Worm (Caenorhabditis elegans): ENCODE measurements around the gene F40G12.5.

F40G12.5 gene

DNA sequence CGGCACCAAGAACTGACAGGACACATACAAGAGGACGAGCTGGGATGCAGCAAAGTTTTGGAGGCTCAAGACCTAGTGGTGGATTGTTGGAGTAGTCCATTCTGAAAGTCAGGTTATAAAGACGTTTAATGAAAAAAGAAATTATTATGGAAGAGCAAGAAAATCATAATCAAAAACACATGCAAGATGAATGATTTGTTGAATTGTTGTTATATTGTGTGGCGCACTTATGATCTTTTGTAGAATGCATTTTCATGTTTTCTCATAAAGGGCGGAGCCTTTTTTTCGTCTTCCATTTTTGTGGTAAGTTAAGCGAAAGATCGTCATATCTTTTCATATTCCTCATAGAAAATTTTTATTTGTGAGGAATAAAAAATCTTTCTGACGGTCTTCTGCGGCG lies 45.9 kb upstream of the F40G12.5 start, which contains the start of gene F47B8.2:
TSS of gene F47B8.2 (minus strand) at position 101 of the 400 bp plus-strand sequence.
- TF ChIP-seq zag-1 (tag; optimal IDR thresholded peaks at IDR 0.05): no peak
- TF ChIP-seq fkh-10 (GFP tag; optimal IDR thresholded peaks at IDR 0.05): no peak
- no peak for TF ChIP-seq aly-2 (tag; optimal IDR thresholded peaks at IDR 0.05)
- no peak for TF ChIP-seq pha-4 (tag; optimal IDR thresholded peaks at IDR 0.05)
- TF ChIP-seq ceh-16 (tag; optimal IDR thresholded peaks at IDR 0.05): no peak
- no peak for TF ChIP-seq lin-39 (tag; optimal IDR thresholded peaks at IDR 0.05)
- no peak for TF ChIP-seq nfya-1 (tag; optimal IDR thresholded peaks at IDR 0.05; ENCODE audit: insufficient read depth)
- no peak for TF ChIP-seq unc-39 (tag; optimal IDR thresholded peaks at IDR 0.05)
- TF ChIP-seq fkh-2 (tag; optimal IDR thresholded peaks at IDR 0.05): no peak
- TF ChIP-seq elt-2 (tag; optimal IDR thresholded peaks at IDR 0.05): no peak
- no peak for TF ChIP-seq egl-27 (tag; optimal IDR thresholded peaks at IDR 0.05)
- TF ChIP-seq ceh-28 (tag; optimal IDR thresholded peaks at IDR 0.05): no peak
- TF ChIP-seq unc-62 (GFP tag; optimal IDR thresholded peaks at IDR 0.05): no peak
- no peak for TF ChIP-seq nhr-28 (tag; optimal IDR thresholded peaks at IDR 0.05)
- no peak for TF ChIP-seq elt-3 (tag; optimal IDR thresholded peaks at IDR 0.05)
- no peak for TF ChIP-seq fos-1 (tag; optimal IDR thresholded peaks at IDR 0.05)
- TF ChIP-seq egl-5 (tag; optimal IDR thresholded peaks at IDR 0.05): no peak
- no peak for TF ChIP-seq jun-1 (tag; optimal IDR thresholded peaks at IDR 0.05)
- TF ChIP-seq snpc-4 (tag; optimal IDR thresholded peaks at IDR 0.05): no peak
- TF ChIP-seq ztf-4 (tag; optimal IDR thresholded peaks at IDR 0.05): no peak

DNA sequence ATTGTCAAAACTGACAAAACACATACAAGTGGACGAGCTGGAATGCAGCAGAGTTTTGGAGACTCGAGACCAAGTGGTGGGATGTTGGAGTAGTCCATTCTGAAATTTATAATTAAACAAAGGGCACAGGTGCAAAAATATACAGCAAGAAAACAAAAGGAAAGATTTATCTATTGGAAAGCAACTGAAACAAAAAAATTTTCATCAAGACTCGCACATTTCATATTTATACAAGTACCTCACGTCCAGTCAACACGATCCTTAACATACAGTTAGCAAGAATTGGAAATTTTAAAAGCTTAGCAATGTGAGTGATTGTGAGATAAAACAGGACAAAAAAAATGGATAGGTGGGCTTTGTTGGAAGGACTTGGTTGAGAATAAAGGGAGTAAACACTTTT lies 43.6 kb upstream of the F40G12.5 start, which contains the start of gene F47B8.1:
TSS of gene F47B8.1 (minus strand) at position 101 of the 400 bp plus-strand sequence.
- TF ChIP-seq mml-1 (tag; optimal IDR thresholded peaks at IDR 0.05): no peak
- TF ChIP-seq nhr-237 (tag; optimal IDR thresholded peaks at IDR 0.05): no peak
- TF ChIP-seq nhr-28 (tag; optimal IDR thresholded peaks at IDR 0.05): no peak
- no peak for TF ChIP-seq nfya-1 (tag; optimal IDR thresholded peaks at IDR 0.05; ENCODE audit: insufficient read depth)
- TF ChIP-seq pqm-1 (tag; optimal IDR thresholded peaks at IDR 0.05): no peak
- no peak for TF ChIP-seq unc-62 (GFP tag; optimal IDR thresholded peaks at IDR 0.05)
- no peak for TF ChIP-seq nhr-67 (tag; optimal IDR thresholded peaks at IDR 0.05)
- TF ChIP-seq nhr-23 (tag; optimal IDR thresholded peaks at IDR 0.05): no peak
- no peak for TF ChIP-seq elt-1 (tag; optimal IDR thresholded peaks at IDR 0.05)
- TF ChIP-seq nhr-43 (tag; optimal IDR thresholded peaks at IDR 0.05; ENCODE audit: poor library complexity, severe bottlenecking): no peak

DNA sequence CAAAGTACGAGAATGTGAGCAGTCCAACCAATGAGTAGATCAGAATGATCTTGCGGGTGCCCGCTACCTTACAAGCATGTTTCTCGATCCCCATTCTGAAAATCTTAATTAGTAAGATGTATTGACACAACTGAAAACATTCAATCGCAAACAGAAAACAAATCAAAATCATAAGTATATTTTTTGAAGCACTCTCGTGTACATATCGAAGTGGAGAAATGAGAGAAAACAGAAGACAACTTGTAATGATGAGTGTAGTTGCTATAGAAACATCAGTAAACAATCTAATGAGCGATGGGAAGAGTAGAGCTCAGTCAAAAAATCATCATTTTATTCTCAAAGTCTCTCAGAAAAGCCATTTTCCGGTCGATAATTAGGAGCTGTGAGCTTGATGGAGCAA lies 42.1 kb upstream of the F40G12.5 start, which contains the start of gene F14D7.8:
TSS of gene F14D7.8 (minus strand) at position 101 of the 400 bp plus-strand sequence.
- TF ChIP-seq unc-62 (GFP tag; optimal IDR thresholded peaks at IDR 0.05): no peak
- no peak for TF ChIP-seq nhr-23 (tag; optimal IDR thresholded peaks at IDR 0.05)
- no peak for TF ChIP-seq lin-15B (tag; optimal IDR thresholded peaks at IDR 0.05)
- no peak for TF ChIP-seq elt-2 (tag; optimal IDR thresholded peaks at IDR 0.05)
- no peak for TF ChIP-seq ztf-11 (tag; optimal IDR thresholded peaks at IDR 0.05)
- no peak for TF ChIP-seq ama-1 (optimal IDR thresholded peaks at IDR 0.05)
- TF ChIP-seq skn-1 (tag; optimal IDR thresholded peaks at IDR 0.05): no peak
- TF ChIP-seq nfya-1 (tag; optimal IDR thresholded peaks at IDR 0.05; ENCODE audit: insufficient read depth): no peak
- TF ChIP-seq zag-1 (tag; optimal IDR thresholded peaks at IDR 0.05): no peak
- no peak for TF ChIP-seq ZK546.5 (tag; optimal IDR thresholded peaks at IDR 0.05)
- TF ChIP-seq jun-1 (tag; optimal IDR thresholded peaks at IDR 0.05): no peak
- TF ChIP-seq nhr-76 (tag; optimal IDR thresholded peaks at IDR 0.05): no peak
- no peak for TF ChIP-seq hmg-11 (tag; optimal IDR thresholded peaks at IDR 0.05)
- no peak for TF ChIP-seq egl-5 (tag; optimal IDR thresholded peaks at IDR 0.05)
- TF ChIP-seq R02D3.7 (tag; optimal IDR thresholded peaks at IDR 0.05): no peak

DNA sequence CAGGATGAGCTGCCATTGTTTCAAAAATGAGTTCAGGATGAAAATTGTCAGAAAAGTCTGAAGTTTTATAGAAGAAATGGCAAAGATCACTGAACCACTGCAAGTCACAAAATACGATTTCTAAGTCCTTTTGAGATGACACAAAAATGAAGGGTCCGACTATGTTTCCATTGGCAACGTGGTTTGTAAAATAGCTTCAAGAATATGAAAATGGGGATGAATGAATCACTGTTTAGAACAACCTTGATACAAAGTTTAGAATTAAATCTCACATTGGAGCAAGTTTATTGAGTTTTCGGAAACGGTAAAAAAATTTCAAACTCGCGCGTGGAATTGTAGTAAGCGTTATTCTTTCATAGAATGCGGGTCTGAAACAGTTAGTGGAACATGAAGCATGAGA lies 40.5 kb upstream of the F40G12.5 start, which contains the start of gene ddn-3:
TSS of gene ddn-3 (minus strand) at position 101 of the 400 bp plus-strand sequence.
- TF ChIP-seq nhr-11 (tag; optimal IDR thresholded peaks at IDR 0.05): no peak
- TF ChIP-seq elt-2 (tag; optimal IDR thresholded peaks at IDR 0.05): no peak
- no peak for TF ChIP-seq snpc-4 (tag; optimal IDR thresholded peaks at IDR 0.05)
- no peak for TF ChIP-seq nhr-43 (tag; optimal IDR thresholded peaks at IDR 0.05; ENCODE audit: poor library complexity, severe bottlenecking)
- no peak for TF ChIP-seq ztf-11 (tag; optimal IDR thresholded peaks at IDR 0.05)
- TF ChIP-seq lin-39 (tag; optimal IDR thresholded peaks at IDR 0.05): no peak
- TF ChIP-seq sea-2 (GFP tag; optimal IDR thresholded peaks at IDR 0.05): no peak
- no peak for TF ChIP-seq unc-39 (tag; optimal IDR thresholded peaks at IDR 0.05)
- no peak for TF ChIP-seq R02D3.7 (tag; optimal IDR thresholded peaks at IDR 0.05)
- no peak for TF ChIP-seq daf-12 (tag; optimal IDR thresholded peaks at IDR 0.05)
- TF ChIP-seq ceh-9 (tag; optimal IDR thresholded peaks at IDR 0.05): no peak
- TF ChIP-seq aly-2 (tag; optimal IDR thresholded peaks at IDR 0.05): no peak
- no peak for TF ChIP-seq ama-1 (optimal IDR thresholded peaks at IDR 0.05)
- no peak for TF ChIP-seq elt-3 (tag; optimal IDR thresholded peaks at IDR 0.05)
- TF ChIP-seq ceh-82 (tag; optimal IDR thresholded peaks at IDR 0.05): no peak
- TF ChIP-seq nhr-77 (tag; optimal IDR thresholded peaks at IDR 0.05): no peak
